Fruit fly (Drosophila melanogaster): ENCODE data around the gene Dus2.

Dus2 gene

dm6 chrX:14237873-14238394 lies at the start of gene Dus2, which contains the start of gene Fbxl4 (continued):
- TF ChIP-seq CG8359 (GFP tag; optimal IDR thresholded peaks at IDR 0.05; ENCODE audit: borderline replicate concordance): peak; percentile 75
- TF ChIP-seq Mad (GFP tag; optimal IDR thresholded peaks at IDR 0.05): peak; percentile 90
- TF ChIP-seq fru (optimal IDR thresholded peaks at IDR 0.05): no peak
- peak; percentile 87 for TF ChIP-seq CG34376 (GFP tag; optimal IDR thresholded peaks at IDR 0.05)
- TF ChIP-seq Ssrp (tag; optimal IDR thresholded peaks at IDR 0.05): peak; percentile 92
- TF ChIP-seq wdn (GFP tag; IDR thresholded peaks at IDR 0.05): peak; percentile 88
- peak; percentile 69 for TF ChIP-seq salm (tag; optimal IDR thresholded peaks at IDR 0.05)
- TF ChIP-seq cad (GFP tag; optimal IDR thresholded peaks at IDR 0.05): no peak
- TF ChIP-seq CG6689 (GFP tag; IDR thresholded peaks at IDR 0.05): peak; percentile 91
- TF ChIP-seq CG8944 (GFP tag; optimal IDR thresholded peaks at IDR 0.05): peak; percentile 93
- TF ChIP-seq Asciz (GFP tag; optimal IDR thresholded peaks at IDR 0.05): peak; percentile 76
- peak; percentile 65 for TF ChIP-seq kah (GFP tag; optimal IDR thresholded peaks at IDR 0.05)
- peak; percentile 93 for TF ChIP-seq Antp (GFP tag; optimal IDR thresholded peaks at IDR 0.05)
- no peak for TF ChIP-seq Trl (optimal IDR thresholded peaks at IDR 0.05)
- peak; percentile 94 for TF ChIP-seq Trl (GFP tag; optimal IDR thresholded peaks at IDR 0.05)
- TF ChIP-seq seq (GFP tag; IDR thresholded peaks at IDR 0.05): peak; percentile 87
- TF ChIP-seq pum (GFP tag; optimal IDR thresholded peaks at IDR 0.05): peak; percentile 93
- TF ChIP-seq gcm (GFP tag; optimal IDR thresholded peaks at IDR 0.05): peak; percentile 72
- peak; percentile 38 for TF ChIP-seq Neu2 (GFP tag; optimal IDR thresholded peaks at IDR 0.05; ENCODE audit: borderline replicate concordance)
- no peak for TF ChIP-seq Jarid2 (GFP tag; optimal IDR thresholded peaks at IDR 0.05)
- peak; percentile 7 to 77 for TF ChIP-seq crp (GFP tag; optimal IDR thresholded peaks at IDR 0.05)
- TF ChIP-seq CG1603 (tag; optimal IDR thresholded peaks at IDR 0.05): peak; percentile 92
- TF ChIP-seq HLH54F (GFP tag; optimal IDR thresholded peaks at IDR 0.05): peak; percentile 93
- peak; percentile 61; the same call in 1 of the 2 replicates for TF ChIP-seq E2f2 (GFP tag; IDR thresholded peaks at IDR 0.05)
- TF ChIP-seq CG18619 (GFP tag; optimal IDR thresholded peaks at IDR 0.05): peak; percentile 90
- TF ChIP-seq emc (GFP tag; optimal IDR thresholded peaks at IDR 0.05): peak; percentile 61
- TF ChIP-seq CG9609 (GFP tag; optimal IDR thresholded peaks at IDR 0.05): peak; percentile 93
- TF ChIP-seq Scr (GFP tag; IDR thresholded peaks at IDR 0.05; ENCODE audit: partially characterized antibody): 0 out of 2 replicates have a peak, but pooled peaks have one; percentile 18
- TF ChIP-seq fd3F (GFP tag; optimal IDR thresholded peaks at IDR 0.05): peak; percentile 85
- TF ChIP-seq pho (GFP tag; optimal IDR thresholded peaks at IDR 0.05): peak; percentile 94
- peak; percentile 91 for TF ChIP-seq CG18599 (GFP tag; optimal IDR thresholded peaks at IDR 0.05)
- peak; percentile 83 for TF ChIP-seq ewg (GFP tag; optimal IDR thresholded peaks at IDR 0.05)
- TF ChIP-seq luna (GFP tag; optimal IDR thresholded peaks at IDR 0.05): peak; percentile 70
- TF ChIP-seq bcd (GFP tag; optimal IDR thresholded peaks at IDR 0.05): peak; percentile 93
- TF ChIP-seq fd102C (GFP tag; optimal IDR thresholded peaks at IDR 0.05): peak; percentile 49
- peak; percentile 92 for TF ChIP-seq CG32532 (GFP tag; IDR thresholded peaks at IDR 0.05)
- TF ChIP-seq Vsx1 (GFP tag; optimal IDR thresholded peaks at IDR 0.05): no peak
- peak; percentile 75 for TF ChIP-seq CG3995 (GFP tag; optimal IDR thresholded peaks at IDR 0.05)
- TF ChIP-seq CG18764 (GFP tag; optimal IDR thresholded peaks at IDR 0.05): peak; percentile 97
- TF ChIP-seq CG17612 (GFP tag; IDR thresholded peaks at IDR 0.05): peak; percentile 77
- no peak for TF ChIP-seq chinmo (GFP tag; IDR thresholded peaks at IDR 0.05; ENCODE audit: partially characterized antibody)
- TF ChIP-seq wek (GFP tag; optimal IDR thresholded peaks at IDR 0.05): peak; percentile 27
- TF ChIP-seq tup (GFP tag; optimal IDR thresholded peaks at IDR 0.05): peak; percentile 83
- TF ChIP-seq sim (GFP tag; IDR thresholded peaks at IDR 0.05): peak; percentile 60; the same call in 1 of the 2 replicates
- peak; percentile 92 for TF ChIP-seq NC2β (GFP tag; optimal IDR thresholded peaks at IDR 0.05)
- peak; percentile 86 for TF ChIP-seq Usf (GFP tag; optimal IDR thresholded peaks at IDR 0.05)
- TF ChIP-seq vfl (GFP tag; optimal IDR thresholded peaks at IDR 0.05): peak; percentile 84
- peak; percentile 60; the same call in 2 of the 3 replicates for TF ChIP-seq HLH4C (GFP tag; IDR thresholded peaks at IDR 0.05; ENCODE audit: partially characterized antibody)
- peak; percentile 93 for TF ChIP-seq HLH3B (GFP tag; IDR thresholded peaks at IDR 0.05)
- peak; percentile 88 for TF ChIP-seq B-H2 (GFP tag; optimal IDR thresholded peaks at IDR 0.05)

Data from whole organism, embryonic.